Fruit fly (Drosophila melanogaster): ENCODE data around the gene PIG-P.

Gene PIG-P

DNA sequence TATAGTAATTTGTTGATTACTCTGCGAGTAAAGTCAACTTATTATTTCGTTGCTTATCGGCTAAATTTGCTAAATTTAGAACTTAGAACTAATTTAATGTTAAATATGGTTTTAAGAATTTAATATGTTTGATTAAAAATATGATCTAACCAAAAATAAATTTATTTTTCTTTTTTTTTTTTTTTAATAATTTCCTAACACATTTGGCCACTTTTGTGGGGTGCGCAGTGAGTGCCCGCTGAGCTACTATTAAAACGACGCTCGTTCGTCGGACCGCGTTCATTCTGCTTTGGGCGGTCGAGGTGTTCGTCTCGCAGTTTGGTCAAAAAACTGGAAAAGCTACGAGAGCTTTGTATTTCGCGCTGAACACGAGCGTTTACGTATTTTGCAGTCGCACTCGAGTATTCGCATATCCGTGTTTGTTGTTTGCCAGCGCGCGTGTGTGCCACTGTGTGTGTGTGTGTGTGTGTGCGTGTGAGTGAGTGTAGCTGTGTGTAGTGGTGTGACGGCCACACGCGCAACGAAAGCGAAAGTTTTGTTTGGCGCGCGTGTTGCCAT lies 48.7 kb upstream of the PIG-P start, which contains the start of gene Cipc (continued):
- TF ChIP-seq chinmo (GFP tag; IDR thresholded peaks at IDR 0.05; ENCODE audit: partially characterized antibody) (peak; percentile 96), Atf-2 (GFP tag; optimal IDR thresholded peaks at IDR 0.05) (no peak), CG12071 (GFP tag; optimal IDR thresholded peaks at IDR 0.05) (peak; percentile 57), CG17802 (tag; optimal IDR thresholded peaks at IDR 0.05) (no peak), MBD-R2 (GFP tag; IDR thresholded peaks at IDR 0.05) (peak; percentile 17; the same call in 1 of the 2 replicates), ind (GFP tag; optimal IDR thresholded peaks at IDR 0.05) (peak; percentile 65), jumu (GFP tag; optimal IDR thresholded peaks at IDR 0.05) (no peak), Ets65A (GFP tag) (peak; percentile 94), CG1832 (GFP tag; optimal IDR thresholded peaks at IDR 0.05) (no peak), Stat92E (GFP tag; optimal IDR thresholded peaks at IDR 0.05) (no peak), Rfx (GFP tag; IDR thresholded peaks at IDR 0.05) (peak; percentile 89), Dfd (GFP tag; optimal IDR thresholded peaks at IDR 0.05) (no peak), tna (GFP tag; IDR thresholded peaks at IDR 0.05; ENCODE audit: partially characterized antibody) (peak; percentile 44; the same call in 1 of the 2 replicates), sd (tag; optimal IDR thresholded peaks at IDR 0.05) (peak; percentile 71), C15 (GFP tag; IDR thresholded peaks at IDR 0.05) (0 out of 3 replicates have a peak, but pooled peaks have one; percentile 32), pum (GFP tag; optimal IDR thresholded peaks at IDR 0.05) (no peak), fd3F (GFP tag; optimal IDR thresholded peaks at IDR 0.05) (peak; percentile 63), fd64A (GFP tag; optimal IDR thresholded peaks at IDR 0.05) (peak; percentile 10), Adf1 (GFP tag; IDR thresholded peaks at IDR 0.05) (peak; percentile 74), ranshi (GFP tag; IDR thresholded peaks at IDR 0.05) (peak; percentile 66), Xbp1 (GFP tag; optimal IDR thresholded peaks at IDR 0.05) (peak; percentile 49), CG13894 (tag; optimal IDR thresholded peaks at IDR 0.05) (peak; percentile 90), Bgb (GFP tag; IDR thresholded peaks at IDR 0.05; ENCODE audit: partially characterized antibody) (peak; percentile 74), CG34376 (GFP tag; optimal IDR thresholded peaks at IDR 0.05) (peak; percentile 71), exex (tag; optimal IDR thresholded peaks at IDR 0.05) (peak; percentile 62), CG1233 (GFP tag; optimal IDR thresholded peaks at IDR 0.05) (peak; percentile 72), B-H2 (GFP tag; optimal IDR thresholded peaks at IDR 0.05) (peak; percentile 50), twi (tag; optimal IDR thresholded peaks at IDR 0.05) (peak; percentile 36), Bdp1 (GFP tag; optimal IDR thresholded peaks at IDR 0.05) (peak; percentile 15), Med (GFP tag) (peak; percentile 94), Ada2b (GFP tag; IDR thresholded peaks at IDR 0.05) (peak; percentile 74), CG6683 (GFP tag; optimal IDR thresholded peaks at IDR 0.05) (peak; percentile 61), CG15601 (tag; optimal IDR thresholded peaks at IDR 0.05) (peak; percentile 27), sens (GFP tag) (peak; percentile 51), Awh (GFP tag; IDR thresholded peaks at IDR 0.05) (peak; percentile 38; the same call in 1 of the 2 replicates), CG11456 (GFP tag; IDR thresholded peaks at IDR 0.05) (peak; percentile 80), sisA (GFP tag; IDR thresholded peaks at IDR 0.05) (0 out of 2 replicates have a peak, but pooled peaks have one; percentile 5), CG14014 (GFP tag; IDR thresholded peaks at IDR 0.05) (peak; percentile 75; the same call in 1 of the 2 replicates), slou (GFP tag; optimal IDR thresholded peaks at IDR 0.05) (peak; percentile 50), sr (GFP tag; IDR thresholded peaks at IDR 0.05) (no peak), TFAM (GFP tag; optimal IDR thresholded peaks at IDR 0.05) (no peak), pfk (GFP tag; optimal IDR thresholded peaks at IDR 0.05) (peak; percentile 11), D19B (GFP tag; optimal IDR thresholded peaks at IDR 0.05) (peak; percentile 63), CG17612 (GFP tag; IDR thresholded peaks at IDR 0.05) (no peak), Optix (GFP tag; IDR thresholded peaks at IDR 0.05) (no peak; the same call in 2 of the 3 replicates), ap (GFP tag; IDR thresholded peaks at IDR 0.05) (peak; percentile 48), CG6854 (GFP tag; optimal IDR thresholded peaks at IDR 0.05) (peak; percentile 83), CG10462 (GFP tag; optimal IDR thresholded peaks at IDR 0.05) (no peak), otp (GFP tag; IDR thresholded peaks at IDR 0.05) (0 out of 3 replicates have a peak, but pooled peaks have one; percentile 47), nerfin-1 (tag; optimal IDR thresholded peaks at IDR 0.05) (peak; percentile 56)

Data from whole organism, embryonic.